Worm (Caenorhabditis elegans): ENCODE measurements around the gene cutl-16.

- TF ChIP-seq mep-1 (tag; optimal IDR thresholded peaks at IDR 0.05) (no peak), zag-1 (tag; optimal IDR thresholded peaks at IDR 0.05) (no peak), fos-1 (tag; optimal IDR thresholded peaks at IDR 0.05) (no peak), mdl-1 (tag; optimal IDR thresholded peaks at IDR 0.05) (no peak), fkh-10 (GFP tag; optimal IDR thresholded peaks at IDR 0.05) (no peak), nhr-12 (tag; optimal IDR thresholded peaks at IDR 0.05) (no peak), nhr-11 (tag; optimal IDR thresholded peaks at IDR 0.05) (no peak)
Observed at ce11 chrII:6409098-6409497, 32.1 kb upstream of the cutl-16 start.
